Fruit fly (Drosophila melanogaster): ENCODE data around the gene mtd.

mtd gene

DNA sequence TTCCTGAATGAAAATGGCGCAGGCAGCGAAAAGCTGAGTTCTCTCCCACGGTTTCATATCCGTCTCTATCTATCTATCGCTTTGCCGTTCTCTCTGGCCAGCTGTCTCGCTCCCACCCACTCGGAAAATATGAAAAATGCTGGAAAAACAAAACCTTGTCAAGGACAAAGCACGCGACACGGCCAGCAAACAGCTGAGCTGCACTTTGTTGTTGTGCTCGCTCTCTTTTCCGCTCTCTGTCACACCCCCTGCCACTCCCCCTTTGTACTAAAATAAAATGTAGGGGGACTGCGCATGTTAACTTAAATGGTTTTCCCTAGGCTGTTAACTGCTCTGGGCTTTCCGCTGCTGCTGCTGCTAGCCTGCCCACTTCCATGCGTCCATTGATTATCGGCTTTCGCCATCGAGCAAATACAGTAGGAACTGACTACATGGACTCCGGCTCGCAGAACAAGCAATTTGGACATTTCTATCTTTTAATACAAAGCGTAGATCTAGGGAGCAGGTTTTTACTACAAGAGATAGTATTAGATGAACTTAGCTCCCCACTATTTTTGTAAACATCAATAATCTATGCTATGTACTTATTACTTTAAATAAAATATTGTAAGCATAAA, 3.4 kb downstream of the mtd start (continued):
- peak; percentile 40 for TF ChIP-seq Fer1 (GFP tag; optimal IDR thresholded peaks at IDR 0.05)
- no peak for TF ChIP-seq nmo (GFP tag; optimal IDR thresholded peaks at IDR 0.05)
- no peak for TF ChIP-seq slou (GFP tag; optimal IDR thresholded peaks at IDR 0.05)
- TF ChIP-seq Asciz (GFP tag; optimal IDR thresholded peaks at IDR 0.05) = no peak
- TF ChIP-seq MBD-R2 (GFP tag; IDR thresholded peaks at IDR 0.05) = peak; percentile 12; the same call in 1 of the 2 replicates
- no peak for TF ChIP-seq CG16863 (GFP tag; optimal IDR thresholded peaks at IDR 0.05)
- TF ChIP-seq repo (GFP tag; optimal IDR thresholded peaks at IDR 0.05) = no peak
- TF ChIP-seq sima (GFP tag; optimal IDR thresholded peaks at IDR 0.05) = no peak
- no peak for TF ChIP-seq CG3407 (GFP tag; optimal IDR thresholded peaks at IDR 0.05)
- TF ChIP-seq Dek (tag; optimal IDR thresholded peaks at IDR 0.05) = no peak
- TF ChIP-seq Doc2 (GFP tag; IDR thresholded peaks at IDR 0.05) = no peak
- no peak for TF ChIP-seq Sry-δ (GFP tag; optimal IDR thresholded peaks at IDR 0.05)
- no peak for TF ChIP-seq CG16815 (GFP tag; optimal IDR thresholded peaks at IDR 0.05)
- no peak for TF ChIP-seq CG6791 (GFP tag; IDR thresholded peaks at IDR 0.05; ENCODE audit: partially characterized antibody)
- no peak for TF ChIP-seq CG9727 (GFP tag; optimal IDR thresholded peaks at IDR 0.05)
- TF ChIP-seq hbn (GFP tag; IDR thresholded peaks at IDR 0.05; ENCODE audit: partially characterized antibody) = no peak
- no peak for TF ChIP-seq CG11456 (GFP tag; IDR thresholded peaks at IDR 0.05)
- no peak for TF ChIP-seq Neu2 (GFP tag; optimal IDR thresholded peaks at IDR 0.05; ENCODE audit: borderline replicate concordance)
- TF ChIP-seq Dll (GFP tag; IDR thresholded peaks at IDR 0.05; ENCODE audit: partially characterized antibody) = no peak
- no peak for TF ChIP-seq CG13296 (GFP tag; optimal IDR thresholded peaks at IDR 0.05)
- TF ChIP-seq CG31224 (GFP tag; IDR thresholded peaks at IDR 0.05) = no peak
- TF ChIP-seq peb (GFP tag; IDR thresholded peaks at IDR 0.05) = no peak
- TF ChIP-seq ERR (GFP tag; optimal IDR thresholded peaks at IDR 0.05) = peak; percentile 13
- no peak for TF ChIP-seq CG7928 (GFP tag; optimal IDR thresholded peaks at IDR 0.05)
- TF ChIP-seq CG17829 (tag; optimal IDR thresholded peaks at IDR 0.05) = no peak
- no peak for TF ChIP-seq luna (GFP tag; optimal IDR thresholded peaks at IDR 0.05)
- TF ChIP-seq HmgZ (tag; optimal IDR thresholded peaks at IDR 0.05) = no peak
- no peak for TF ChIP-seq btn (GFP tag; optimal IDR thresholded peaks at IDR 0.05)
- peak; percentile 88 for TF ChIP-seq abd-A (tag; optimal IDR thresholded peaks at IDR 0.05)
- TF ChIP-seq dmrt99B (tag; optimal IDR thresholded peaks at IDR 0.05) = no peak
- TF ChIP-seq row (GFP tag; IDR thresholded peaks at IDR 0.05) = 0 out of 3 replicates have a peak, but pooled peaks have one; percentile 17
- TF ChIP-seq ind (GFP tag; optimal IDR thresholded peaks at IDR 0.05) = no peak
- TF ChIP-seq rib (GFP tag; IDR thresholded peaks at IDR 0.05) = no peak
- TF ChIP-seq CG34224 (GFP tag; IDR thresholded peaks at IDR 0.05; ENCODE audit: partially characterized antibody) = no peak
- no peak for TF ChIP-seq jumu (GFP tag; optimal IDR thresholded peaks at IDR 0.05)
- no peak for TF ChIP-seq ranshi (GFP tag; IDR thresholded peaks at IDR 0.05)
- TF ChIP-seq NK7.1 (GFP tag; optimal IDR thresholded peaks at IDR 0.05) = no peak
- TF ChIP-seq gcm (GFP tag; optimal IDR thresholded peaks at IDR 0.05) = no peak
- peak; percentile 62 for TF ChIP-seq ftz-f1 (GFP tag; optimal IDR thresholded peaks at IDR 0.05)
- no peak for TF ChIP-seq CG14667 (GFP tag; IDR thresholded peaks at IDR 0.05)
- TF ChIP-seq crol (GFP tag; IDR thresholded peaks at IDR 0.05) = peak; percentile 56
- TF ChIP-seq grau (tag; optimal IDR thresholded peaks at IDR 0.05) = peak; percentile 56

All from whole organism, embryonic.